Fruit fly (Drosophila melanogaster): ENCODE results near the gene PVRAP.

The PVRAP gene

dm6 chr3L:5993701-5994499 lies 3.1 kb upstream of the PVRAP start (continued):
- TF ChIP-seq mld (GFP tag; IDR thresholded peaks at IDR 0.05; ENCODE audit: partially characterized antibody) (no peak), tap (tag; optimal IDR thresholded peaks at IDR 0.05) (no peak), ind (GFP tag; optimal IDR thresholded peaks at IDR 0.05) (no peak), HLH54F (GFP tag; optimal IDR thresholded peaks at IDR 0.05) (no peak), Ets65A (GFP tag) (peak; percentile 47), pum (GFP tag; optimal IDR thresholded peaks at IDR 0.05) (no peak), org-1 (GFP tag; optimal IDR thresholded peaks at IDR 0.05) (no peak), gcm2 (GFP tag; optimal IDR thresholded peaks at IDR 0.05) (no peak), grau (tag; optimal IDR thresholded peaks at IDR 0.05) (peak; percentile 22), CG18764 (GFP tag; optimal IDR thresholded peaks at IDR 0.05) (no peak), GATAe (GFP tag; conservative IDR thresholded peaks at IDR 0.05) (no peak), CG15696 (tag; optimal IDR thresholded peaks at IDR 0.05) (peak; percentile 57), Fer2 (tag; optimal IDR thresholded peaks at IDR 0.05) (no peak), lola (GFP tag; optimal IDR thresholded peaks at IDR 0.05) (peak in 1 of 3 experiments; percentile 69), CG5180 (GFP tag; optimal IDR thresholded peaks at IDR 0.05) (no peak), croc (GFP tag; conservative IDR thresholded peaks at IDR 0.05) (peak; percentile 30; the same call in 2 of the 3 replicates), CG14710 (tag; optimal IDR thresholded peaks at IDR 0.05) (peak; percentile 42), CG2129 (GFP tag; IDR thresholded peaks at IDR 0.05; ENCODE audit: partially characterized antibody) (peak; percentile 32; the same call in 1 of the 2 replicates), C15 (GFP tag; IDR thresholded peaks at IDR 0.05) (no peak), p53 (GFP tag; optimal IDR thresholded peaks at IDR 0.05) (no peak), Gsc (GFP tag; IDR thresholded peaks at IDR 0.05) (no peak), Ssrp (tag; optimal IDR thresholded peaks at IDR 0.05) (peak; percentile 48), CG34422 (GFP tag; IDR thresholded peaks at IDR 0.05) (no peak), bsh (GFP tag; optimal IDR thresholded peaks at IDR 0.05) (peak in 1 of 2 experiments; percentile 24), hbn (GFP tag; IDR thresholded peaks at IDR 0.05; ENCODE audit: partially characterized antibody) (no peak), CG7372 (GFP tag; IDR thresholded peaks at IDR 0.05) (no peak), Med (GFP tag) (peak; percentile 24), her (GFP tag; optimal IDR thresholded peaks at IDR 0.05) (no peak), CrebB (tag; optimal IDR thresholded peaks at IDR 0.05) (no peak), CG6689 (GFP tag; IDR thresholded peaks at IDR 0.05) (peak; percentile 32; the same call in 1 of the 2 replicates), ap (GFP tag; IDR thresholded peaks at IDR 0.05) (no peak), Max (GFP tag; optimal IDR thresholded peaks at IDR 0.05) (no peak), CG6765 (GFP tag; optimal IDR thresholded peaks at IDR 0.05) (no peak), gsb-n (tag; optimal IDR thresholded peaks at IDR 0.05) (peak; percentile 46), CG10431 (GFP tag; optimal IDR thresholded peaks at IDR 0.05) (no peak), hth (optimal IDR thresholded peaks at IDR 0.05) (no peak), CG32767 (GFP tag; IDR thresholded peaks at IDR 0.05) (no peak), btn (GFP tag; optimal IDR thresholded peaks at IDR 0.05) (no peak), ems (GFP tag; optimal IDR thresholded peaks at IDR 0.05) (no peak), B-H2 (GFP tag; optimal IDR thresholded peaks at IDR 0.05) (no peak), wdn (GFP tag; IDR thresholded peaks at IDR 0.05) (no peak), CG14441 (GFP tag; IDR thresholded peaks at IDR 0.05) (no peak), CG2202 (tag; optimal IDR thresholded peaks at IDR 0.05) (no peak), CG11093 (GFP tag; IDR thresholded peaks at IDR 0.05) (no peak), CG13296 (GFP tag; optimal IDR thresholded peaks at IDR 0.05) (no peak), peb (GFP tag; IDR thresholded peaks at IDR 0.05) (no peak), nmo (GFP tag; optimal IDR thresholded peaks at IDR 0.05) (peak; percentile 16), HLH3B (GFP tag; IDR thresholded peaks at IDR 0.05) (no peak), CG11398 (GFP tag; optimal IDR thresholded peaks at IDR 0.05) (no peak), CG4328 (GFP tag; optimal IDR thresholded peaks at IDR 0.05) (no peak)

Measured in whole organism, embryonic.